Worm (Caenorhabditis elegans) whole organism, L2 larva: Measurements from ENCODE around the gene hlh-30.

Experiments
- C34F6.9 ChIP-seq: fragments of 150-350 bp; optimal IDR thresholded peaks from 2 replicates; lab custom pipeline; 2014; ENCODE audit warnings: missing biosample characterization, missing genetic modification characterization
- F13H6.1 ChIP-seq: sonication (generic microtip); optimal IDR thresholded peaks from 2 replicates; lab custom pipeline; 2016; ENCODE audit warnings: missing genetic modification characterization, missing compliant biosample characterization
- R02D3.7 ChIP-seq: fragments of 150-350 bp; optimal IDR thresholded peaks from 2 replicates; lab custom pipeline; 2014; ENCODE audit warnings: missing biosample characterization, missing genetic modification characterization
- Y55F3AM.14 ChIP-seq: fragments of 200-800 bp; sonication (Bioruptor generic); optimal IDR thresholded peaks from 2 replicates; lab custom pipeline; 2018; ENCODE audit warnings: mild to moderate bottlenecking, missing genetic modification characterization, missing compliant biosample characterization
- ZK546.5 ChIP-seq: sonication (generic microtip); optimal IDR thresholded peaks from 2 replicates; lab custom pipeline; 2017; ENCODE audit warnings: missing biosample characterization, missing genetic modification characterization
- alr-1 ChIP-seq: fragments of 150-350 bp; optimal IDR thresholded peaks from 2 replicates; lab custom pipeline; 2014; ENCODE audit warnings: missing biosample characterization, missing genetic modification characterization
- aly-2 ChIP-seq: fragments of 150-350 bp; optimal IDR thresholded peaks from 2 replicates; lab custom pipeline; 2014; ENCODE audit warnings: missing biosample characterization, missing genetic modification characterization
- ama-1 ChIP-seq: fragments of 150-350 bp; optimal IDR thresholded peaks from 2 replicates; lab custom pipeline; 2018; ENCODE audit warnings: inconsistent platforms
- blmp-1 ChIP-seq: sonication (generic microtip); optimal IDR thresholded peaks from 2 replicates; lab custom pipeline; 2017; ENCODE audit warnings: missing genetic modification characterization, mild to moderate bottlenecking, missing compliant biosample characterization, antibody characterized with exemption, moderate library complexity; ENCODE audit not compliant: insufficient read depth
- ceh-16 ChIP-seq: fragments of 150-350 bp; optimal IDR thresholded peaks from 2 replicates; lab custom pipeline; 2014; ENCODE audit warnings: missing biosample characterization, missing genetic modification characterization
- ceh-82 ChIP-seq: fragments of 150-350 bp; optimal IDR thresholded peaks from 2 replicates; lab custom pipeline; 2014; ENCODE audit warnings: missing biosample characterization, missing genetic modification characterization
- crh-2 ChIP-seq: sonication (generic microtip); optimal IDR thresholded peaks from 2 replicates; lab custom pipeline; 2017; ENCODE audit warnings: missing biosample characterization, missing genetic modification characterization
- dmd-4 ChIP-seq: sonication (generic microtip); optimal IDR thresholded peaks from 2 replicates; lab custom pipeline; 2017; ENCODE audit warnings: missing biosample characterization, missing genetic modification characterization
- egl-27 ChIP-seq: sonication (generic microtip); optimal IDR thresholded peaks from 3 replicates; lab custom pipeline; 2017; ENCODE audit warnings: missing biosample characterization, missing genetic modification reagents, missing genetic modification characterization
- elt-1 ChIP-seq: fragments of 150-350 bp; optimal IDR thresholded peaks from 2 replicates; lab custom pipeline; 2014; ENCODE audit warnings: missing biosample characterization, missing genetic modification characterization
- elt-3 ChIP-seq: sonication (generic microtip); optimal IDR thresholded peaks from 2 replicates; lab custom pipeline; 2017; ENCODE audit warnings: missing biosample characterization, missing genetic modification characterization
- fos-1 ChIP-seq: fragments of 150-350 bp; optimal IDR thresholded peaks from 2 replicates; lab custom pipeline; 2014; ENCODE audit warnings: missing biosample characterization, missing genetic modification characterization
- gmeb-1 ChIP-seq: fragments of 150-350 bp; optimal IDR thresholded peaks from 2 replicates; lab custom pipeline; 2014; ENCODE audit warnings: missing biosample characterization, missing genetic modification characterization
- lin-11 ChIP-seq: fragments of 150-350 bp; sonication (generic microtip); optimal IDR thresholded peaks from 2 replicates; lab custom pipeline; 2014; ENCODE audit warnings: missing biosample characterization, missing genetic modification characterization, inconsistent platforms, mixed read lengths
- lin-13 ChIP-seq: fragments of 150-350 bp; optimal IDR thresholded peaks from 2 replicates; lab custom pipeline; 2014; ENCODE audit warnings: missing biosample characterization, missing genetic modification reagents, missing genetic modification characterization
- lin-39 ChIP-seq: fragments of 150-350 bp; optimal IDR thresholded peaks from 2 replicates; lab custom pipeline; 2014; ENCODE audit warnings: missing biosample characterization, missing genetic modification reagents, missing genetic modification characterization
- lsy-2 ChIP-seq, 2 experiments: fragments of 150-350 bp in 1 of 2; sonication (generic microtip) in 1 of 2; optimal IDR thresholded peaks; 2 replicates each; lab custom pipeline; 2014 to 2017; ENCODE audit warnings: missing biosample characterization in 2 of 2, missing genetic modification characterization in 2 of 2
- mab-5 ChIP-seq: fragments of 150-350 bp; optimal IDR thresholded peaks from 2 replicates; lab custom pipeline; 2014; ENCODE audit warnings: missing biosample characterization, missing genetic modification characterization
- mbf-1 ChIP-seq: sonication (generic microtip); optimal IDR thresholded peaks from 2 replicates; lab custom pipeline; 2017; ENCODE audit warnings: missing biosample characterization, missing genetic modification characterization
- mdl-1 ChIP-seq, 2 experiments: fragments of 150-350 bp in 1 of 2; sonication (generic microtip) in 1 of 2; optimal IDR thresholded peaks; 2 replicates each; lab custom pipeline; 2017; ENCODE audit warnings: missing biosample characterization in 2 of 2, missing genetic modification characterization in 2 of 2
- nhr-10 ChIP-seq: sonication (generic microtip); optimal IDR thresholded peaks from 2 replicates; lab custom pipeline; 2017; ENCODE audit warnings: missing biosample characterization, missing genetic modification characterization
- nhr-11 ChIP-seq: fragments of 150-350 bp; optimal IDR thresholded peaks from 2 replicates; lab custom pipeline; 2014; ENCODE audit warnings: missing biosample characterization, missing genetic modification characterization
- nhr-12 ChIP-seq: fragments of 150-350 bp; optimal IDR thresholded peaks from 2 replicates; lab custom pipeline; 2014; ENCODE audit warnings: missing biosample characterization, missing genetic modification characterization
- nhr-129 ChIP-seq: fragments of 150-350 bp; optimal IDR thresholded peaks from 2 replicates; lab custom pipeline; 2014; ENCODE audit warnings: missing biosample characterization, missing genetic modification characterization
- nhr-21 ChIP-seq: fragments of 150-350 bp; optimal IDR thresholded peaks from 2 replicates; lab custom pipeline; 2014; ENCODE audit warnings: missing biosample characterization, missing genetic modification characterization
- nhr-23 ChIP-seq: fragments of 150-350 bp; optimal IDR thresholded peaks from 2 replicates; lab custom pipeline; 2014; ENCODE audit warnings: missing biosample characterization, missing genetic modification reagents, missing genetic modification characterization
- nhr-237 ChIP-seq: fragments of 150-350 bp; optimal IDR thresholded peaks from 2 replicates; lab custom pipeline; 2014; ENCODE audit warnings: missing biosample characterization, missing genetic modification characterization
- nhr-25 ChIP-seq: fragments of 150-350 bp; sonication (generic microtip); optimal IDR thresholded peaks from 3 replicates; lab custom pipeline; 2014; ENCODE audit warnings: missing biosample characterization, missing genetic modification characterization
- nhr-6 ChIP-seq: fragments of 150-350 bp; optimal IDR thresholded peaks from 2 replicates; lab custom pipeline; 2014; ENCODE audit warnings: missing biosample characterization, missing genetic modification characterization
- nhr-77 ChIP-seq: fragments of 150-350 bp; optimal IDR thresholded peaks from 2 replicates; lab custom pipeline; 2014; ENCODE audit warnings: missing biosample characterization, missing genetic modification characterization
- peb-1 ChIP-seq: fragments of 150-350 bp; optimal IDR thresholded peaks from 2 replicates; lab custom pipeline; 2014; ENCODE audit warnings: missing biosample characterization, missing genetic modification characterization
- sem-4 ChIP-seq: fragments of 150-350 bp; optimal IDR thresholded peaks from 2 replicates; lab custom pipeline; 2014; ENCODE audit warnings: missing biosample characterization, missing genetic modification reagents, missing genetic modification characterization
- skn-1 ChIP-seq: sonication (generic microtip); optimal IDR thresholded peaks from 2 replicates; lab custom pipeline; 2017; ENCODE audit warnings: missing biosample characterization, missing genetic modification characterization
- sma-3 ChIP-seq: sonication (generic microtip); optimal IDR thresholded peaks from 2 replicates; lab custom pipeline; 2016; ENCODE audit warnings: missing genetic modification reagents, missing genetic modification characterization, missing compliant biosample characterization
- sma-9 ChIP-seq, 2 experiments: fragments of 150-350 bp in 1 of 2; sonication (generic microtip) in 1 of 2; optimal IDR thresholded peaks; 2 replicates each; lab custom pipeline; 2014 to 2016; ENCODE audit warnings: missing genetic modification characterization in 2 of 2, mild to moderate bottlenecking in 1 of 2, missing biosample characterization in 1 of 2, missing compliant biosample characterization in 1 of 2, missing genetic modification reagents in 1 of 2, moderate library complexity in 1 of 2
- snpc-4 ChIP-seq: fragments of 150-350 bp; optimal IDR thresholded peaks from 2 replicates; lab custom pipeline; 2014; ENCODE audit warnings: missing biosample characterization, missing genetic modification characterization
- unc-39 ChIP-seq: fragments of 150-350 bp; optimal IDR thresholded peaks from 2 replicates; lab custom pipeline; 2014; ENCODE audit warnings: missing biosample characterization, missing genetic modification characterization
- unc-55 ChIP-seq: fragments of 150-350 bp; sonication (generic microtip); optimal IDR thresholded peaks from 3 replicates; lab custom pipeline; 2014; ENCODE audit warnings: missing biosample characterization, missing genetic modification reagents, missing genetic modification characterization
- unc-62 ChIP-seq: fragments of 150-350 bp; optimal IDR thresholded peaks from 2 replicates; lab custom pipeline; 2014; ENCODE audit warnings: missing biosample characterization, missing genetic modification reagents, missing genetic modification characterization
- zag-1 ChIP-seq: fragments of 150-350 bp; optimal IDR thresholded peaks from 2 replicates; lab custom pipeline; 2014; ENCODE audit warnings: missing biosample characterization, missing genetic modification characterization
- ztf-1 ChIP-seq: fragments of 200-800 bp; sonication (Bioruptor generic); conservative IDR thresholded peaks from 2 replicates; pipeline ENCODE4 v1.3.6; 2022; ENCODE audit warnings: missing genetic modification characterization, missing compliant biosample characterization
- ztf-11 ChIP-seq: sonication (generic microtip); optimal IDR thresholded peaks from 2 replicates; lab custom pipeline; 2017; ENCODE audit warnings: missing biosample characterization, missing genetic modification characterization
- ztf-4 ChIP-seq: fragments of 150-350 bp; optimal IDR thresholded peaks from 2 replicates; lab custom pipeline; 2014; ENCODE audit warnings: missing biosample characterization, missing genetic modification characterization

Gene hlh-30

DNA sequence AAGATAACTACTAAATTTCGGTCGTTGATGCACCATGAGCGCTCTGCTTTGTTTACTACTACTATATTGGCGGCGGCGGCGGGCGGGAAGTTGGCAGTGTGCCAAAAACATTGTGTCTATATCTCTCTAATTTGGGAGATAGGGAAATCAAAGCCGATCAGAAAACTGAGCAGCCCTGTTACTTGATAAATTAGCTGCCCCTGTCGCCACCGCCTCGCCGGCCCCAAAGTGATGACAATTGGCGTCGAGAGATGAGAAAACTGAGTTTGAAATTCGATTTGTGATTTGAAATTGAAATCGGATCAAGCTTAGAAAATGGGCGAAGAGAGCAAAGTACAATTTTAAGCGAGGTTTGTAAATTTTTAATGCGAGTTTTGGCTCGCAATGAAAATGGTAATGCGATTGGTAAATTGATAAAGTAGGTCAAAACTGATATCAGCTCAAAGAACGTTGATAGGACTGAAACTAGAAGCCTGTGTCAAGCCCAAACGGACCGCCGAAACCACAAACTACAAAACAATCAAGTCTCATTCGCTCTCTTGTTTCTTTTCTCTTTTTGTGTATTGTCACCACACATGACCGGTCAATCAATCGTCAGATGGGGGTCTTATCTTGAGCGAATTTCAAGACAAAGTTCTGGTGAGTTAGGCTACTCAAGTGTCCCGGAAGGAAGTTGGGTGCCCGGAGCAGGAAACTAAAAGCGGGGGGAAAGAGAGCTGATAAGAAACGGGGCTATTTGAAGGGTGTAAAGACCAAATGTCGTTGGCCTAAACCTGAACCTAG lies 7.5 kb downstream of the hlh-30 start:
- peak; percentile 20 for TF ChIP-seq F13H6.1 (tag; lab: Kevin White, UChicago)
- TF ChIP-seq sma-3: no peak
- peak; percentile 17 for TF ChIP-seq fos-1 (tag; lab: Kevin White, UChicago)
- TF ChIP-seq peb-1: no peak
- no peak for TF ChIP-seq egl-27 (tag; lab: Kevin White, UChicago)
- peak; percentile 28 for TF ChIP-seq sma-9 (GFP tag; optimal IDR thresholded peaks at IDR 0.05; lab: Kevin White, UChicago)
- no peak for TF ChIP-seq sma-9 (tag; optimal IDR thresholded peaks at IDR 0.05; lab: Kevin White, UChicago)
- TF ChIP-seq, all 48 proteins: peak for 3

DNA sequence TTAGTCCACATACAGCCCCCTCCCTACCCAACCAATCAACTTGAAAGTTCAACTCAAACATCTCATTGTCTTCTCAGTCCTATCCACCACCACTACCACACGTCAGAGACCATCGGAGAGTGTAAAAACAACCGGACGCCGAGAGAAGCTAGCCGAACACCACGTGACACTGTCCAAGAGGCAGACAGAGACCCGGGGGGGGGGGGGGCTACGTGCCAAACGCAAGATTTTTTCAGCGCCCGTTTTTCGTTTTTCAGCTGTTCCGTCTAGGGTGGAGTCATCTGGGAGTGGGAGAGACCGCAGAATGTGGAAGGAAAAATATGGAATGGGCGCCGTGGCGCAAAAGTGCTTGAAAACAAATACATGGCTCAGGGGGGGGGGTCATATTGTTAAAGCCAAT lies 8.8 kb downstream of the hlh-30 start:
- TF ChIP-seq nhr-12 (tag; lab: Kevin White, UChicago) (no peak), ceh-16 (tag; lab: Kevin White, UChicago) (peak; percentile 24), nhr-10 (tag; lab: Kevin White, UChicago) (no peak), skn-1 (tag; lab: Kevin White, UChicago) (no peak), aly-2 (tag; lab: Kevin White, UChicago) (no peak), dmd-4 (tag; lab: Kevin White, UChicago) (no peak), sem-4 (tag; lab: Kevin White, UChicago) (peak; percentile 82), C34F6.9 (tag; lab: Kevin White, UChicago) (peak; percentile 63), peb-1 (no peak), zag-1 (no peak), mab-5 (tag; lab: Kevin White, UChicago) (peak; percentile 6), nhr-129 (tag; lab: Kevin White, UChicago) (peak; percentile 55), nhr-21 (tag; lab: Kevin White, UChicago) (peak; percentile 63), lsy-2 (tag; optimal IDR thresholded peaks at IDR 0.05; lab: Kevin White, UChicago) (peak in 1 of 2 experiments; percentile 65), unc-62 (no peak), unc-55 (peak; percentile 35), gmeb-1 (tag; lab: Kevin White, UChicago) (no peak), ztf-4 (tag; lab: Kevin White, UChicago) (peak; percentile 41), lin-11 (tag; lab: Kevin White, UChicago) (peak; percentile 46), nhr-25 (peak; percentile 87), snpc-4 (tag; lab: Kevin White, UChicago) (no peak), crh-2 (tag; lab: Kevin White, UChicago) (peak; percentile 54), nhr-11 (no peak), Y55F3AM.14 (GFP tag; lab: Kevin White, UChicago) (peak; percentile 48), ztf-1 (GFP tag; lab: Robert Waterston, UW) (no peak), lin-13 (GFP tag; lab: Kevin White, UChicago) (peak; percentile 16), unc-39 (tag; lab: Kevin White, UChicago) (no peak), alr-1 (tag; lab: Kevin White, UChicago) (no peak), egl-27 (tag; lab: Kevin White, UChicago) (peak; percentile 24), elt-3 (tag; lab: Kevin White, UChicago) (no peak), F13H6.1 (tag; lab: Kevin White, UChicago) (peak; percentile 87), nhr-77 (tag; lab: Kevin White, UChicago) (no peak), lin-39 (tag; lab: Kevin White, UChicago) (no peak), sma-3 (peak; percentile 65), blmp-1 (peak; percentile 35), mbf-1 (tag; lab: Kevin White, UChicago) (no peak), elt-1 (tag; lab: Kevin White, UChicago) (no peak), mdl-1 (tag; optimal IDR thresholded peaks at IDR 0.05; lab: Kevin White, UChicago) (peak; percentile 94 to 95), ZK546.5 (no peak), nhr-237 (tag; lab: Kevin White, UChicago) (no peak), sma-9 (GFP tag; optimal IDR thresholded peaks at IDR 0.05; lab: Kevin White, UChicago) (peak; percentile 89), sma-9 (tag; optimal IDR thresholded peaks at IDR 0.05; lab: Kevin White, UChicago) (no peak), nhr-6 (tag; lab: Kevin White, UChicago) (no peak), ztf-11 (tag; lab: Kevin White, UChicago) (no peak), ama-1 (lab: Kevin White, UChicago) (peak; percentile 55), R02D3.7 (tag; lab: Kevin White, UChicago) (no peak), ceh-82 (tag; lab: Kevin White, UChicago) (no peak), fos-1 (tag; lab: Kevin White, UChicago) (no peak), nhr-23 (tag; lab: Kevin White, UChicago) (no peak)
